Fruit fly (Drosophila melanogaster) whole organism, prepupa: ENCODE results near the gene lap.

Source experiments
- Blimp-1 ChIP-seq: fragments of 200-800 bp; sonication (Bioruptor generic); optimal IDR thresholded peaks from 3 replicates; lab custom pipeline; 2017; ENCODE audit warnings: missing biosample characterization, missing genetic modification characterization, mild to moderate bottlenecking, moderate library complexity, missing genetic modification reagents
- CG10631 ChIP-seq: fragments of 200-800 bp; sonication (Bioruptor generic); optimal IDR thresholded peaks from 2 replicates; lab custom pipeline; 2016; ENCODE audit warnings: missing biosample characterization, missing genetic modification characterization
- CG10669 ChIP-seq: fragments of 200-800 bp; sonication (Bioruptor generic); optimal IDR thresholded peaks from 3 replicates; lab custom pipeline; 2018; ENCODE audit warnings: missing biosample characterization, mild to moderate bottlenecking, missing genetic modification characterization, moderate library complexity
- CG11294 ChIP-seq: fragments of 200-800 bp; sonication (Bioruptor generic); IDR thresholded peaks from 2 replicates; pipeline ENCODE4 v1.3.6; 2022; ENCODE audit warnings: missing biosample characterization, missing genetic modification characterization
- CG15336 ChIP-seq: fragments of 200-800 bp; sonication (Bioruptor generic); IDR thresholded peaks from 2 replicates; pipeline ENCODE4 v1.3.6; 2022; ENCODE audit warnings: missing biosample characterization, missing genetic modification characterization
- CG3032 ChIP-seq: fragments of 200-800 bp; optimal IDR thresholded peaks from 2 replicates; lab custom pipeline; 2019; ENCODE audit warnings: missing biosample characterization, mild to moderate bottlenecking, missing genetic modification characterization, moderate library complexity
- CG32006 ChIP-seq: fragments of 200-800 bp; sonication (Bioruptor generic); optimal IDR thresholded peaks from 3 replicates; lab custom pipeline; 2017; ENCODE audit warnings: missing biosample characterization, mild to moderate bottlenecking, missing genetic modification characterization
- CG34406 ChIP-seq: fragments of 200-800 bp; sonication (Bioruptor generic); optimal IDR thresholded peaks from 3 replicates; lab custom pipeline; 2016; ENCODE audit warnings: missing biosample characterization, missing genetic modification characterization
- CG6163 ChIP-seq: fragments of 200-800 bp; sonication (Bioruptor generic); IDR thresholded peaks from 3 replicates; pipeline ENCODE4 v1.3.6; 2022; ENCODE audit warnings: missing biosample characterization, missing genetic modification characterization
- CG6276 ChIP-seq: fragments of 200-800 bp; sonication (Bioruptor generic); optimal IDR thresholded peaks from 2 replicates; lab custom pipeline; 2017; ENCODE audit warnings: missing biosample characterization, mild to moderate bottlenecking, missing genetic modification characterization
- CG6792 ChIP-seq: fragments of 200-800 bp; sonication (Bioruptor generic); optimal IDR thresholded peaks from 3 replicates; lab custom pipeline; 2016; ENCODE audit warnings: missing biosample characterization, missing genetic modification characterization
- CG8119 ChIP-seq: fragments of 200-800 bp; sonication (Bioruptor generic); IDR thresholded peaks from 3 replicates; pipeline ENCODE4 v1.3.6; 2022; ENCODE audit warnings: missing biosample characterization, missing genetic modification characterization
- CG8319 ChIP-seq: fragments of 200-800 bp; sonication (Bioruptor generic); optimal IDR thresholded peaks from 3 replicates; lab custom pipeline; 2016; ENCODE audit warnings: missing biosample characterization, missing genetic modification characterization
- CG8632 ChIP-seq: fragments of 200-800 bp; sonication (Bioruptor generic); optimal IDR thresholded peaks from 3 replicates; lab custom pipeline; 2016; ENCODE audit warnings: missing biosample characterization, missing genetic modification characterization
- CG9139 ChIP-seq: fragments of 200-800 bp; sonication (Bioruptor generic); optimal IDR thresholded peaks from 3 replicates; lab custom pipeline; 2017; ENCODE audit warnings: missing biosample characterization, mild to moderate bottlenecking, missing genetic modification characterization
- Eip78C ChIP-seq: fragments of 200-800 bp; sonication (Bioruptor generic); peaks from one replicate; lab custom pipeline; 2016; ENCODE audit warnings: missing biosample characterization, missing genetic modification characterization
- Eip93F ChIP-seq: fragments of 200-800 bp; sonication (Bioruptor generic); optimal IDR thresholded peaks from 2 replicates; lab custom pipeline; 2016; ENCODE audit warnings: missing biosample characterization, mild to moderate bottlenecking, missing genetic modification characterization
- Ets21C ChIP-seq: fragments of 200-800 bp; sonication (Bioruptor generic); optimal IDR thresholded peaks from 3 replicates; lab custom pipeline; 2016; ENCODE audit warnings: missing biosample characterization, missing genetic modification characterization
- Hr38 ChIP-seq: sonication (Bioruptor generic); optimal IDR thresholded peaks from 2 replicates; lab custom pipeline; 2016; ENCODE audit warnings: missing biosample characterization, missing genetic modification characterization
- Hr4 ChIP-seq: fragments of 200-800 bp; sonication (Bioruptor generic); optimal IDR thresholded peaks from 3 replicates; lab custom pipeline; 2016; ENCODE audit warnings: missing biosample characterization, missing genetic modification characterization
- Smox ChIP-seq: fragments of 200-800 bp; sonication (Bioruptor generic); optimal IDR thresholded peaks from 3 replicates; lab custom pipeline; 2016; ENCODE audit warnings: missing biosample characterization, missing genetic modification characterization
- achi ChIP-seq: fragments of 200-800 bp; sonication (Bioruptor generic); optimal IDR thresholded peaks from 3 replicates; lab custom pipeline; 2016; ENCODE audit warnings: missing biosample characterization, missing genetic modification characterization
- cyc ChIP-seq: fragments of 200-800 bp; sonication (Bioruptor generic); optimal IDR thresholded peaks from 3 replicates; lab custom pipeline; 2016; ENCODE audit warnings: missing biosample characterization, missing genetic modification characterization
- dac ChIP-seq: fragments of 200-800 bp; sonication (Bioruptor generic); optimal IDR thresholded peaks from 2 replicates; lab custom pipeline; 2017; ENCODE audit warnings: missing biosample characterization, mild to moderate bottlenecking, missing genetic modification characterization
- eg ChIP-seq: fragments of 200-800 bp; sonication (Bioruptor generic); IDR thresholded peaks from 3 replicates; pipeline ENCODE4 v1.3.6; 2022; ENCODE audit warnings: missing biosample characterization, missing genetic modification characterization
- esn ChIP-seq: fragments of 200-800 bp; sonication (Bioruptor generic); optimal IDR thresholded peaks from 2 replicates; lab custom pipeline; 2016; ENCODE audit warnings: missing biosample characterization, mild to moderate bottlenecking, missing genetic modification characterization, moderate library complexity
- fd85E ChIP-seq: fragments of 200-800 bp; sonication (Bioruptor generic); optimal IDR thresholded peaks from 3 replicates; lab custom pipeline; 2016; ENCODE audit warnings: missing biosample characterization, missing genetic modification characterization
- fkh ChIP-seq: fragments of 200-800 bp; sonication (Bioruptor generic); optimal IDR thresholded peaks from 3 replicates; lab custom pipeline; 2017; ENCODE audit warnings: missing biosample characterization, mild to moderate bottlenecking, missing genetic modification characterization, moderate library complexity
- lz ChIP-seq: fragments of 200-800 bp; sonication (Bioruptor generic); optimal IDR thresholded peaks from 3 replicates; lab custom pipeline; 2016; ENCODE audit warnings: missing biosample characterization, missing genetic modification characterization
- net ChIP-seq: fragments of 200-800 bp; sonication (Bioruptor generic); optimal IDR thresholded peaks from 3 replicates; lab custom pipeline; 2016; ENCODE audit warnings: missing biosample characterization, missing genetic modification characterization
- pdm3 ChIP-seq: fragments of 200-800 bp; sonication (Bioruptor generic); optimal IDR thresholded peaks from 3 replicates; lab custom pipeline; 2016; ENCODE audit warnings: missing biosample characterization, missing genetic modification characterization
- ss ChIP-seq, 2 experiments: fragments of 200-800 bp; sonication (Bioruptor generic); optimal IDR thresholded peaks; 2 replicates in 1 of 2; 3 replicates in 1 of 2; lab custom pipeline; 2017 to 2018; ENCODE audit warnings: mild to moderate bottlenecking in 2 of 2, missing biosample characterization in 2 of 2, missing genetic modification characterization in 2 of 2, moderate library complexity in 1 of 2
- svp ChIP-seq: fragments of 200-800 bp; sonication (Bioruptor generic); peaks from one replicate; lab custom pipeline; 2016; ENCODE audit warnings: missing biosample characterization, missing genetic modification characterization
- topi ChIP-seq: fragments of 200-800 bp; sonication (Bioruptor generic); optimal IDR thresholded peaks from 3 replicates; lab custom pipeline; 2016; ENCODE audit warnings: missing biosample characterization, missing genetic modification characterization
- vri ChIP-seq: fragments of 200-800 bp; sonication (Bioruptor generic); optimal IDR thresholded peaks from 3 replicates; lab custom pipeline; 2016; ENCODE audit warnings: missing biosample characterization, mild to moderate bottlenecking, missing genetic modification characterization

The lap gene

dm6 chr3R:7186242-7187092 lies at the start of gene lap, which contains the start of gene CG10055:
TSS of gene lap (plus strand) at chr3R:7186994.
TSS of gene CG10055 (minus strand) at chr3R:7186673.
- TF ChIP-seq svp, result peak; percentile 56
- TF ChIP-seq lz (GFP tag; lab: Kevin White, UChicago), result no peak
- TF ChIP-seq CG11294, result 0 out of 2 replicates have a peak, but pooled peaks have one; percentile 4
- peak; percentile 3 for TF ChIP-seq CG3032

dm6 chr3R:7137207-7137606 lies 49.6 kb upstream of the lap start:
- no peak for TF ChIP-seq CG6792 (GFP tag; lab: Kevin White, UChicago)
- no peak for TF ChIP-seq Eip78C
- TF ChIP-seq CG11294, result no peak
- no peak for TF ChIP-seq CG32006 (GFP tag; lab: Kevin White, UChicago)
- TF ChIP-seq ss (GFP tag; optimal IDR thresholded peaks at IDR 0.05; lab: Kevin White, UChicago), result no peak
- no peak for TF ChIP-seq net (GFP tag; lab: Kevin White, UChicago)
- no peak for TF ChIP-seq Eip93F (GFP tag; lab: Kevin White, UChicago)
- TF ChIP-seq Smox, result no peak
- no peak for TF ChIP-seq dac (GFP tag; lab: Kevin White, UChicago)
- TF ChIP-seq pdm3 (GFP tag; lab: Kevin White, UChicago), result no peak
- no peak for TF ChIP-seq Blimp-1
- no peak for TF ChIP-seq CG3032
- TF ChIP-seq CG8319 (GFP tag; lab: Kevin White, UChicago), result no peak
- TF ChIP-seq, all 60 proteins: peak for 0

- TF ChIP-seq Hr38 (no peak), vri (GFP tag; lab: Kevin White, UChicago) (no peak), CG3032 (no peak), eg (GFP tag; lab: Robert Waterston, UW) (no peak), cyc (GFP tag; lab: Kevin White, UChicago) (no peak), fd85E (no peak), CG10631 (no peak)
Observed at dm6 chr3R:7138058-7138457, 48.7 kb upstream of the lap start.

- no peak for TF ChIP-seq CG8632 (GFP tag; lab: Kevin White, UChicago)
- TF ChIP-seq Ets21C (GFP tag; lab: Kevin White, UChicago), result no peak
- TF ChIP-seq fkh (GFP tag; lab: Kevin White, UChicago), result no peak
- TF ChIP-seq Hr4, result no peak
- TF ChIP-seq CG32006 (GFP tag; lab: Kevin White, UChicago), result no peak
- no peak for TF ChIP-seq CG34406 (GFP tag; lab: Kevin White, UChicago)
- TF ChIP-seq Eip78C, result no peak
- no peak for TF ChIP-seq eg (GFP tag; lab: Robert Waterston, UW)
- no peak for TF ChIP-seq topi (GFP tag; lab: Kevin White, UChicago)
- no peak for TF ChIP-seq esn
- no peak for TF ChIP-seq CG10631
- no peak for TF ChIP-seq CG6276 (GFP tag; lab: Kevin White, UChicago)
- TF ChIP-seq CG15336, result no peak
- TF ChIP-seq CG9139 (GFP tag; lab: Kevin White, UChicago), result no peak
- no peak for TF ChIP-seq CG10669 (GFP tag; lab: Kevin White, UChicago)
- no peak for TF ChIP-seq achi (GFP tag; lab: Kevin White, UChicago)
- no peak for TF ChIP-seq CG8119 (GFP tag; lab: Robert Waterston, UW)
- no peak for TF ChIP-seq Blimp-1
- no peak for TF ChIP-seq CG6163 (GFP tag; lab: Robert Waterston, UW)
- TF ChIP-seq dac (GFP tag; lab: Kevin White, UChicago), result no peak
- TF ChIP-seq, all 60 proteins: peak for 0
Observed at dm6 chr3R:7139188-7140038, 47.4 kb upstream of the lap start.
